Fruit fly (Drosophila melanogaster) whole organism, prepupa: ENCODE results near the gene Ntl.

ENCODE experiments used
- CG1621 ChIP-seq: fragments of 200-800 bp; sonication (Bioruptor generic); optimal IDR thresholded peaks from 3 replicates; lab custom pipeline; 2018; ENCODE audit warnings: missing biosample characterization, mild to moderate bottlenecking, missing genetic modification characterization
- CG6854 ChIP-seq: fragments of 200-800 bp; sonication (Bioruptor generic); optimal IDR thresholded peaks from 2 replicates; lab custom pipeline; 2017; ENCODE audit warnings: missing biosample characterization, mild to moderate bottlenecking, missing genetic modification characterization
- CG9139 ChIP-seq: fragments of 200-800 bp; sonication (Bioruptor generic); optimal IDR thresholded peaks from 3 replicates; lab custom pipeline; 2017; ENCODE audit warnings: missing biosample characterization, mild to moderate bottlenecking, missing genetic modification characterization
- Lpt ChIP-seq: fragments of 200-800 bp; sonication (Bioruptor generic); optimal IDR thresholded peaks from 3 replicates; lab custom pipeline; 2016; ENCODE audit warnings: missing biosample characterization, missing genetic modification characterization
- Smox ChIP-seq: fragments of 200-800 bp; sonication (Bioruptor generic); optimal IDR thresholded peaks from 3 replicates; lab custom pipeline; 2016; ENCODE audit warnings: missing biosample characterization, missing genetic modification characterization
- cyc ChIP-seq: fragments of 200-800 bp; sonication (Bioruptor generic); optimal IDR thresholded peaks from 3 replicates; lab custom pipeline; 2016; ENCODE audit warnings: missing biosample characterization, missing genetic modification characterization
- dac ChIP-seq: fragments of 200-800 bp; sonication (Bioruptor generic); optimal IDR thresholded peaks from 2 replicates; lab custom pipeline; 2017; ENCODE audit warnings: missing biosample characterization, mild to moderate bottlenecking, missing genetic modification characterization
- net ChIP-seq: fragments of 200-800 bp; sonication (Bioruptor generic); optimal IDR thresholded peaks from 3 replicates; lab custom pipeline; 2016; ENCODE audit warnings: missing biosample characterization, missing genetic modification characterization
- spab ChIP-seq: fragments of 200-800 bp; sonication (Bioruptor generic); optimal IDR thresholded peaks from 2 replicates; lab custom pipeline; 2017; ENCODE audit warnings: missing biosample characterization, mild to moderate bottlenecking, missing genetic modification characterization, missing genetic modification reagents

dm6 chr2L:7690449-7690848 is 20.2 kb upstream of the Ntl start:
- TF ChIP-seq net (GFP tag; lab: Kevin White, UChicago) (no peak), Smox (GFP tag; lab: Kevin White, UChicago) (no peak), spab (GFP tag; lab: Kevin White, UChicago) (no peak), Lpt (GFP tag; lab: Kevin White, UChicago) (no peak), CG1621 (tag; lab: Kevin White, UChicago) (no peak), cyc (GFP tag; lab: Kevin White, UChicago) (no peak), dac (GFP tag; lab: Kevin White, UChicago) (no peak), CG9139 (GFP tag; lab: Kevin White, UChicago) (no peak), CG6854 (no peak)
